Worm (Caenorhabditis elegans): ENCODE measurements around the gene pitp-1.

DNA sequence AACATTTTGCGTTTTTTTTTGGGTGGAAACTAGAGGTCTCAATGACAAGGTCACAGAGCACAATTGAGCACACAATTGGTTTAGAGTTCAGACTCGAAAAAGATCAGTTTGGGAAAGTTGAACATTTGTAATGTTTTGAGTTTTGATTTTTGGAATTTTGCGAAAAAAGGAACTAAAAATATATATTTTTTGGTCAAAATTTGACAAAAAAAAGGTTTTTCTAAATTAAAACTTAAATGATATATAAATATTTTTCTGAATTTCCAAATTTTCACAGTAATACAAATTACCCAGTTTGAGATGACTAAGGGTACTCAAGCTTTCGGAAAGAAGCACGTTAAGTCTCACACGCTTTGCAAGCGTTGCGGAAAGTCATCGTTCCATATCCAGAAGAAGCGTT is 1.3 kb downstream of the pitp-1 start, which contains the start of gene rpl-37:
- no peak for TF ChIP-seq tbx-2 (tag; optimal IDR thresholded peaks at IDR 0.05)
- no peak for TF ChIP-seq aly-2 (tag; optimal IDR thresholded peaks at IDR 0.05)
- no peak for TF ChIP-seq zag-1 (tag; optimal IDR thresholded peaks at IDR 0.05)
- no peak for TF ChIP-seq nhr-12 (tag; optimal IDR thresholded peaks at IDR 0.05)
- TF ChIP-seq ama-1 (optimal IDR thresholded peaks at IDR 0.05), result no peak
- no peak for TF ChIP-seq jun-1 (tag; optimal IDR thresholded peaks at IDR 0.05)
- TF ChIP-seq elt-3 (tag; optimal IDR thresholded peaks at IDR 0.05), result no peak
- no peak for TF ChIP-seq ztf-4 (tag; optimal IDR thresholded peaks at IDR 0.05)
- TF ChIP-seq pha-4 (tag; optimal IDR thresholded peaks at IDR 0.05), result no peak
